Worm (Caenorhabditis elegans): Measurements from ENCODE around the gene hch-1.

hch-1 gene

DNA sequence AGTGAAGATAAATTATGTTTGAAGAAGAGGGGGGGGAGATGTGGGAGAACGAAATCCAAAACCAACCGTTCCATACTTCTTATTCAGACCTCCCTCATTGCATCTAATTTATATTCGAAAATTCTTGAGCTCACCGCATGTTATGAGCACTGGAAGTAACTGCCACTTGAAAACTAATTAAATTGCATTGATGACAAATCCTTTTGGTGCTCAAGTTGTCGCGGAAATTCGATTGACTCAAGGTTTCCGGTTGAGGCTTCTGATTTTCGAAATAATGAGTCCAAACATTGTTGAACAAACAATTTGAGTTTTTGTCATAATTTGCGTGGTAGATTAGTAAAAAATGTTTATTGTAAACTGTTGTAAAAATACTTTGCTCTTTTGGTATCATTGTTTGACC is 47.7 kb downstream of the hch-1 start:
- TF ChIP-seq hlh-4 (tag; optimal IDR thresholded peaks at IDR 0.05) = no peak
- TF ChIP-seq blmp-1 (tag; optimal IDR thresholded peaks at IDR 0.05) = no peak
- TF ChIP-seq aly-2 (tag; optimal IDR thresholded peaks at IDR 0.05) = no peak
- TF ChIP-seq xbp-1 (tag; optimal IDR thresholded peaks at IDR 0.05) = no peak
- TF ChIP-seq lsy-2 (tag; optimal IDR thresholded peaks at IDR 0.05) = no peak
- TF ChIP-seq tlp-1 (tag; optimal IDR thresholded peaks at IDR 0.05) = no peak
- no peak for TF ChIP-seq ces-1 (GFP tag; optimal IDR thresholded peaks at IDR 0.05)
- no peak for TF ChIP-seq egl-13 (tag; optimal IDR thresholded peaks at IDR 0.05)
- TF ChIP-seq unc-30 (tag; optimal IDR thresholded peaks at IDR 0.05) = no peak
- no peak for TF ChIP-seq swsn-7 (tag; optimal IDR thresholded peaks at IDR 0.05)
- TF ChIP-seq snpc-4 (tag; optimal IDR thresholded peaks at IDR 0.05) = no peak
- no peak for TF ChIP-seq ceh-88 (GFP tag; IDR thresholded peaks at IDR 0.05)
- TF ChIP-seq dpl-1 (GFP tag; optimal IDR thresholded peaks at IDR 0.05) = no peak
- no peak for TF ChIP-seq dsc-1 (tag; optimal IDR thresholded peaks at IDR 0.05)
- no peak for TF ChIP-seq F16B12.6 (tag; optimal IDR thresholded peaks at IDR 0.05)

ce11 chrX:14649224-14649623 is 50.6 kb downstream of the hch-1 start:
- peak; percentile 46 for TF ChIP-seq ces-1 (GFP tag; optimal IDR thresholded peaks at IDR 0.05)
- no peak for TF ChIP-seq isw-1 (GFP tag; IDR thresholded peaks at IDR 0.05)
- TF ChIP-seq lin-39 (tag; optimal IDR thresholded peaks at IDR 0.05) = no peak
- TF ChIP-seq lin-14 (GFP tag; optimal IDR thresholded peaks at IDR 0.05) = peak; percentile 69
- TF ChIP-seq lin-35 (GFP tag; optimal IDR thresholded peaks at IDR 0.05) = no peak
- TF ChIP-seq sox-4 (tag; optimal IDR thresholded peaks at IDR 0.05) = no peak
- no peak for TF ChIP-seq sup-37 (GFP tag; optimal IDR thresholded peaks at IDR 0.05)
- TF ChIP-seq ceh-8 (GFP tag; optimal IDR thresholded peaks at IDR 0.05) = peak; percentile 74
- TF ChIP-seq C04F5.9 (tag; optimal IDR thresholded peaks at IDR 0.05) = no peak
- peak; percentile 36 for TF ChIP-seq dsc-1 (tag; optimal IDR thresholded peaks at IDR 0.05)
- TF ChIP-seq ztf-4 (tag; optimal IDR thresholded peaks at IDR 0.05) = no peak
- TF ChIP-seq efl-1 (optimal IDR thresholded peaks at IDR 0.05) = no peak
- no peak for TF ChIP-seq efl-1 (GFP tag; optimal IDR thresholded peaks at IDR 0.05 in 1 of 2)
- TF ChIP-seq nhr-12 (tag; optimal IDR thresholded peaks at IDR 0.05) = no peak
- no peak for TF ChIP-seq zip-4 (GFP tag; optimal IDR thresholded peaks at IDR 0.05)
- TF ChIP-seq snu-23 (GFP tag; optimal IDR thresholded peaks at IDR 0.05) = no peak
